Fruit fly (Drosophila melanogaster): ENCODE data around the gene Kcmf1.

The Kcmf1 gene

dm6 chr3R:9051937-9052680, 37.4 kb upstream of the Kcmf1 start, which contains the start of gene Kdm2 (continued):
- TF ChIP-seq CG15601 (tag; optimal IDR thresholded peaks at IDR 0.05) (peak; percentile 30), CG4707 (GFP tag; optimal IDR thresholded peaks at IDR 0.05) (no peak), Spps (tag; optimal IDR thresholded peaks at IDR 0.05) (no peak), PHDP (tag; optimal IDR thresholded peaks at IDR 0.05) (no peak), Fer1 (GFP tag; optimal IDR thresholded peaks at IDR 0.05) (no peak)

dm6 chr3R:9050519-9051119, 35.9 kb upstream of the Kcmf1 start, which contains the start of gene Nmdmc:
Nmdmc (minus strand) TSS chr3R:9050555.
- TF ChIP-seq trem (tag; optimal IDR thresholded peaks at IDR 0.05) (peak; percentile 74), bowl (GFP tag; IDR thresholded peaks at IDR 0.05) (no peak), CG1529 (GFP tag; optimal IDR thresholded peaks at IDR 0.05) (no peak), al (GFP tag; IDR thresholded peaks at IDR 0.05) (no peak), gcm (GFP tag; optimal IDR thresholded peaks at IDR 0.05) (no peak), CG12769 (tag; optimal IDR thresholded peaks at IDR 0.05) (no peak), dm (GFP tag; optimal IDR thresholded peaks at IDR 0.05) (no peak), CG3407 (GFP tag; optimal IDR thresholded peaks at IDR 0.05) (no peak), CG9215 (GFP tag; IDR thresholded peaks at IDR 0.05) (no peak), mld (GFP tag; IDR thresholded peaks at IDR 0.05; ENCODE audit: partially characterized antibody) (no peak), CG7556 (GFP tag; optimal IDR thresholded peaks at IDR 0.05) (no peak), Ptx1 (GFP tag; IDR thresholded peaks at IDR 0.05) (no peak), Blimp-1 (GFP tag; optimal IDR thresholded peaks at IDR 0.05) (peak; percentile 50), HmgZ (tag; optimal IDR thresholded peaks at IDR 0.05) (peak; percentile 26), Usf (GFP tag; optimal IDR thresholded peaks at IDR 0.05) (no peak), ttk (GFP tag; IDR thresholded peaks at IDR 0.05) (no peak), nmo (GFP tag; optimal IDR thresholded peaks at IDR 0.05) (peak; percentile 51), CG31441 (GFP tag; IDR thresholded peaks at IDR 0.05) (no peak), dati (GFP tag; IDR thresholded peaks at IDR 0.05) (no peak), Bdp1 (GFP tag; optimal IDR thresholded peaks at IDR 0.05) (no peak), Hmx (GFP tag; optimal IDR thresholded peaks at IDR 0.05) (no peak), CG15073 (GFP tag; optimal IDR thresholded peaks at IDR 0.05) (no peak), br (optimal IDR thresholded peaks at IDR 0.05) (no peak), NFAT (GFP tag; IDR thresholded peaks at IDR 0.05) (no peak), ase (GFP tag; IDR thresholded peaks at IDR 0.05) (no peak), Hsf (GFP tag; optimal IDR thresholded peaks at IDR 0.05) (no peak), Ets97D (GFP tag; optimal IDR thresholded peaks at IDR 0.05) (peak; percentile 38), CG4328 (GFP tag; optimal IDR thresholded peaks at IDR 0.05) (no peak), toy (GFP tag; IDR thresholded peaks at IDR 0.05) (no peak), esg (GFP tag; conservative IDR thresholded peaks at IDR 0.05) (no peak), MESR4 (GFP tag; optimal IDR thresholded peaks at IDR 0.05) (peak; percentile 80), Oaz (GFP tag; IDR thresholded peaks at IDR 0.05) (no peak), corto (GFP tag; optimal IDR thresholded peaks at IDR 0.05) (no peak), Hmr (GFP tag; optimal IDR thresholded peaks at IDR 0.05) (no peak), slou (GFP tag; optimal IDR thresholded peaks at IDR 0.05) (no peak), CG1792 (GFP tag; optimal IDR thresholded peaks at IDR 0.05) (no peak), tx (GFP tag; optimal IDR thresholded peaks at IDR 0.05) (no peak), D (optimal IDR thresholded peaks at IDR 0.05) (no peak), D (GFP tag; optimal IDR thresholded peaks at IDR 0.05) (no peak), Hr3 (GFP tag; optimal IDR thresholded peaks at IDR 0.05) (no peak), hkb (optimal IDR thresholded peaks at IDR 0.05) (peak; percentile 64), hkb (GFP tag; IDR thresholded peaks at IDR 0.05) (no peak), CG12219 (GFP tag; optimal IDR thresholded peaks at IDR 0.05) (no peak), Scr (GFP tag; IDR thresholded peaks at IDR 0.05; ENCODE audit: partially characterized antibody) (no peak), Mrtf (GFP tag; IDR thresholded peaks at IDR 0.05) (no peak)
